Worm (Caenorhabditis elegans) whole organism, L2 larva: ENCODE results near the gene Y54G11A.4.

ENCODE experiments used
- C34F6.9 ChIP-seq: fragments of 150-350 bp; optimal IDR thresholded peaks from 2 replicates; lab custom pipeline; 2014; ENCODE audit warnings: missing biosample characterization, missing genetic modification characterization
- F13H6.1 ChIP-seq: sonication (generic microtip); optimal IDR thresholded peaks from 2 replicates; lab custom pipeline; 2016; ENCODE audit warnings: missing genetic modification characterization, missing compliant biosample characterization
- R02D3.7 ChIP-seq: fragments of 150-350 bp; optimal IDR thresholded peaks from 2 replicates; lab custom pipeline; 2014; ENCODE audit warnings: missing biosample characterization, missing genetic modification characterization
- Y55F3AM.14 ChIP-seq: fragments of 200-800 bp; sonication (Bioruptor generic); optimal IDR thresholded peaks from 2 replicates; lab custom pipeline; 2018; ENCODE audit warnings: mild to moderate bottlenecking, missing genetic modification characterization, missing compliant biosample characterization
- ZK546.5 ChIP-seq: sonication (generic microtip); optimal IDR thresholded peaks from 2 replicates; lab custom pipeline; 2017; ENCODE audit warnings: missing biosample characterization, missing genetic modification characterization
- alr-1 ChIP-seq: fragments of 150-350 bp; optimal IDR thresholded peaks from 2 replicates; lab custom pipeline; 2014; ENCODE audit warnings: missing biosample characterization, missing genetic modification characterization
- aly-2 ChIP-seq: fragments of 150-350 bp; optimal IDR thresholded peaks from 2 replicates; lab custom pipeline; 2014; ENCODE audit warnings: missing biosample characterization, missing genetic modification characterization
- ama-1 ChIP-seq: fragments of 150-350 bp; optimal IDR thresholded peaks from 2 replicates; lab custom pipeline; 2018; ENCODE audit warnings: inconsistent platforms
- blmp-1 ChIP-seq: sonication (generic microtip); optimal IDR thresholded peaks from 2 replicates; lab custom pipeline; 2017; ENCODE audit warnings: missing genetic modification characterization, mild to moderate bottlenecking, missing compliant biosample characterization, antibody characterized with exemption, moderate library complexity; ENCODE audit not compliant: insufficient read depth
- ceh-16 ChIP-seq: fragments of 150-350 bp; optimal IDR thresholded peaks from 2 replicates; lab custom pipeline; 2014; ENCODE audit warnings: missing biosample characterization, missing genetic modification characterization
- ceh-82 ChIP-seq: fragments of 150-350 bp; optimal IDR thresholded peaks from 2 replicates; lab custom pipeline; 2014; ENCODE audit warnings: missing biosample characterization, missing genetic modification characterization
- crh-2 ChIP-seq: sonication (generic microtip); optimal IDR thresholded peaks from 2 replicates; lab custom pipeline; 2017; ENCODE audit warnings: missing biosample characterization, missing genetic modification characterization
- egl-27 ChIP-seq: sonication (generic microtip); optimal IDR thresholded peaks from 3 replicates; lab custom pipeline; 2017; ENCODE audit warnings: missing biosample characterization, missing genetic modification reagents, missing genetic modification characterization
- elt-1 ChIP-seq: fragments of 150-350 bp; optimal IDR thresholded peaks from 2 replicates; lab custom pipeline; 2014; ENCODE audit warnings: missing biosample characterization, missing genetic modification characterization
- elt-3 ChIP-seq: sonication (generic microtip); optimal IDR thresholded peaks from 2 replicates; lab custom pipeline; 2017; ENCODE audit warnings: missing biosample characterization, missing genetic modification characterization
- fos-1 ChIP-seq: fragments of 150-350 bp; optimal IDR thresholded peaks from 2 replicates; lab custom pipeline; 2014; ENCODE audit warnings: missing biosample characterization, missing genetic modification characterization
- gmeb-1 ChIP-seq: fragments of 150-350 bp; optimal IDR thresholded peaks from 2 replicates; lab custom pipeline; 2014; ENCODE audit warnings: missing biosample characterization, missing genetic modification characterization
- lin-13 ChIP-seq: fragments of 150-350 bp; optimal IDR thresholded peaks from 2 replicates; lab custom pipeline; 2014; ENCODE audit warnings: missing biosample characterization, missing genetic modification reagents, missing genetic modification characterization
- lin-39 ChIP-seq: fragments of 150-350 bp; optimal IDR thresholded peaks from 2 replicates; lab custom pipeline; 2014; ENCODE audit warnings: missing biosample characterization, missing genetic modification reagents, missing genetic modification characterization
- lsy-2 ChIP-seq, 2 experiments: fragments of 150-350 bp in 1 of 2; sonication (generic microtip) in 1 of 2; optimal IDR thresholded peaks; 2 replicates each; lab custom pipeline; 2014 to 2017; ENCODE audit warnings: missing biosample characterization in 2 of 2, missing genetic modification characterization in 2 of 2
- mbf-1 ChIP-seq: sonication (generic microtip); optimal IDR thresholded peaks from 2 replicates; lab custom pipeline; 2017; ENCODE audit warnings: missing biosample characterization, missing genetic modification characterization
- mdl-1 ChIP-seq, 2 experiments: fragments of 150-350 bp in 1 of 2; sonication (generic microtip) in 1 of 2; optimal IDR thresholded peaks; 2 replicates each; lab custom pipeline; 2017; ENCODE audit warnings: missing biosample characterization in 2 of 2, missing genetic modification characterization in 2 of 2
- nhr-11 ChIP-seq: fragments of 150-350 bp; optimal IDR thresholded peaks from 2 replicates; lab custom pipeline; 2014; ENCODE audit warnings: missing biosample characterization, missing genetic modification characterization
- nhr-12 ChIP-seq: fragments of 150-350 bp; optimal IDR thresholded peaks from 2 replicates; lab custom pipeline; 2014; ENCODE audit warnings: missing biosample characterization, missing genetic modification characterization
- nhr-129 ChIP-seq: fragments of 150-350 bp; optimal IDR thresholded peaks from 2 replicates; lab custom pipeline; 2014; ENCODE audit warnings: missing biosample characterization, missing genetic modification characterization
- nhr-21 ChIP-seq: fragments of 150-350 bp; optimal IDR thresholded peaks from 2 replicates; lab custom pipeline; 2014; ENCODE audit warnings: missing biosample characterization, missing genetic modification characterization
- nhr-23 ChIP-seq: fragments of 150-350 bp; optimal IDR thresholded peaks from 2 replicates; lab custom pipeline; 2014; ENCODE audit warnings: missing biosample characterization, missing genetic modification reagents, missing genetic modification characterization
- nhr-237 ChIP-seq: fragments of 150-350 bp; optimal IDR thresholded peaks from 2 replicates; lab custom pipeline; 2014; ENCODE audit warnings: missing biosample characterization, missing genetic modification characterization
- nhr-25 ChIP-seq: fragments of 150-350 bp; sonication (generic microtip); optimal IDR thresholded peaks from 3 replicates; lab custom pipeline; 2014; ENCODE audit warnings: missing biosample characterization, missing genetic modification characterization
- nhr-6 ChIP-seq: fragments of 150-350 bp; optimal IDR thresholded peaks from 2 replicates; lab custom pipeline; 2014; ENCODE audit warnings: missing biosample characterization, missing genetic modification characterization
- nhr-77 ChIP-seq: fragments of 150-350 bp; optimal IDR thresholded peaks from 2 replicates; lab custom pipeline; 2014; ENCODE audit warnings: missing biosample characterization, missing genetic modification characterization
- peb-1 ChIP-seq: fragments of 150-350 bp; optimal IDR thresholded peaks from 2 replicates; lab custom pipeline; 2014; ENCODE audit warnings: missing biosample characterization, missing genetic modification characterization
- sem-4 ChIP-seq: fragments of 150-350 bp; optimal IDR thresholded peaks from 2 replicates; lab custom pipeline; 2014; ENCODE audit warnings: missing biosample characterization, missing genetic modification reagents, missing genetic modification characterization
- skn-1 ChIP-seq: sonication (generic microtip); optimal IDR thresholded peaks from 2 replicates; lab custom pipeline; 2017; ENCODE audit warnings: missing biosample characterization, missing genetic modification characterization
- sma-3 ChIP-seq: sonication (generic microtip); optimal IDR thresholded peaks from 2 replicates; lab custom pipeline; 2016; ENCODE audit warnings: missing genetic modification reagents, missing genetic modification characterization, missing compliant biosample characterization
- sma-9 ChIP-seq, 2 experiments: fragments of 150-350 bp in 1 of 2; sonication (generic microtip) in 1 of 2; optimal IDR thresholded peaks; 2 replicates each; lab custom pipeline; 2014 to 2016; ENCODE audit warnings: missing genetic modification characterization in 2 of 2, mild to moderate bottlenecking in 1 of 2, missing biosample characterization in 1 of 2, missing compliant biosample characterization in 1 of 2, missing genetic modification reagents in 1 of 2, moderate library complexity in 1 of 2
- snpc-4 ChIP-seq: fragments of 150-350 bp; optimal IDR thresholded peaks from 2 replicates; lab custom pipeline; 2014; ENCODE audit warnings: missing biosample characterization, missing genetic modification characterization
- unc-39 ChIP-seq: fragments of 150-350 bp; optimal IDR thresholded peaks from 2 replicates; lab custom pipeline; 2014; ENCODE audit warnings: missing biosample characterization, missing genetic modification characterization
- unc-62 ChIP-seq: fragments of 150-350 bp; optimal IDR thresholded peaks from 2 replicates; lab custom pipeline; 2014; ENCODE audit warnings: missing biosample characterization, missing genetic modification reagents, missing genetic modification characterization
- zag-1 ChIP-seq: fragments of 150-350 bp; optimal IDR thresholded peaks from 2 replicates; lab custom pipeline; 2014; ENCODE audit warnings: missing biosample characterization, missing genetic modification characterization
- ztf-1 ChIP-seq: fragments of 200-800 bp; sonication (Bioruptor generic); conservative IDR thresholded peaks from 2 replicates; pipeline ENCODE4 v1.3.6; 2022; ENCODE audit warnings: missing genetic modification characterization, missing compliant biosample characterization
- ztf-11 ChIP-seq: sonication (generic microtip); optimal IDR thresholded peaks from 2 replicates; lab custom pipeline; 2017; ENCODE audit warnings: missing biosample characterization, missing genetic modification characterization
- ztf-4 ChIP-seq: fragments of 150-350 bp; optimal IDR thresholded peaks from 2 replicates; lab custom pipeline; 2014; ENCODE audit warnings: missing biosample characterization, missing genetic modification characterization

Gene Y54G11A.4

ce11 chrII:14292519-14292918, at the start of gene Y54G11A.4:
Y54G11A.4 (plus strand) TSS chrII:14292819.
- peak; percentile 58 for TF ChIP-seq sma-9 (GFP tag; optimal IDR thresholded peaks at IDR 0.05; lab: Kevin White, UChicago)
- no peak for TF ChIP-seq sma-9 (tag; optimal IDR thresholded peaks at IDR 0.05; lab: Kevin White, UChicago)
- TF ChIP-seq C34F6.9 (tag; lab: Kevin White, UChicago) = no peak
- no peak for TF ChIP-seq nhr-25 (tag; lab: Kevin White, UChicago)
- TF ChIP-seq crh-2 (tag; lab: Kevin White, UChicago) = no peak
- no peak for TF ChIP-seq snpc-4

DNA sequence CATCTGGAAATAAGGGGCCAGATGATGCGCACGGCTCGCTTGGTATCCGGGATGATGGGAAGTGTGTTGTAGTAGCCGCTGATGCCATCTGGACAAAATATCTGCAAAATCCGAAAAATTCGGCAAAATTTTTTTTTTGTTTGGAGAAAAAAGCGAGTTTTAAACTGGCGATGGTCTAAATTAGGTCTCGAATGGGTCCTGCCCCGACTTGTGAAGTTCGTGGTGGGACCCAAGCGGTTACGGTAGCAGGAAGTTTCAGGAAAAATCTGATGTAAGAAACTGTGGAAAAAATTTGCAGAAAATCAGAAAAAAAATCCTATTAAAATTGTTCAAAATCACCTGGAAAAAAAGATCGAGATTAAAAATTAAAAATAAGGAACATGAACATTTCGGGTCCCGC, 49.1 kb upstream of the Y54G11A.4 start, which contains the start of gene jmjd-2:
Gene jmjd-2, minus strand, starts transcription at position 101 of the 400 bp plus-strand sequence.
- TF ChIP-seq R02D3.7 (tag; lab: Kevin White, UChicago) (no peak), crh-2 (tag; lab: Kevin White, UChicago) (no peak), skn-1 (tag; lab: Kevin White, UChicago) (no peak), nhr-77 (tag; lab: Kevin White, UChicago) (no peak), ztf-1 (GFP tag; lab: Robert Waterston, UW) (no peak), C34F6.9 (tag; lab: Kevin White, UChicago) (no peak), nhr-23 (tag; lab: Kevin White, UChicago) (no peak), ZK546.5 (tag; lab: Kevin White, UChicago) (no peak), elt-1 (tag; lab: Kevin White, UChicago) (no peak), F13H6.1 (tag; lab: Kevin White, UChicago) (no peak), nhr-12 (tag; lab: Kevin White, UChicago) (no peak), ceh-16 (no peak), mdl-1 (tag; optimal IDR thresholded peaks at IDR 0.05; lab: Kevin White, UChicago) (no peak), gmeb-1 (tag; lab: Kevin White, UChicago) (no peak), lin-39 (no peak), fos-1 (no peak), lin-13 (GFP tag; lab: Kevin White, UChicago) (no peak), zag-1 (tag; lab: Kevin White, UChicago) (no peak), blmp-1 (tag; lab: Kevin White, UChicago) (no peak), peb-1 (tag; lab: Kevin White, UChicago) (no peak)

DNA sequence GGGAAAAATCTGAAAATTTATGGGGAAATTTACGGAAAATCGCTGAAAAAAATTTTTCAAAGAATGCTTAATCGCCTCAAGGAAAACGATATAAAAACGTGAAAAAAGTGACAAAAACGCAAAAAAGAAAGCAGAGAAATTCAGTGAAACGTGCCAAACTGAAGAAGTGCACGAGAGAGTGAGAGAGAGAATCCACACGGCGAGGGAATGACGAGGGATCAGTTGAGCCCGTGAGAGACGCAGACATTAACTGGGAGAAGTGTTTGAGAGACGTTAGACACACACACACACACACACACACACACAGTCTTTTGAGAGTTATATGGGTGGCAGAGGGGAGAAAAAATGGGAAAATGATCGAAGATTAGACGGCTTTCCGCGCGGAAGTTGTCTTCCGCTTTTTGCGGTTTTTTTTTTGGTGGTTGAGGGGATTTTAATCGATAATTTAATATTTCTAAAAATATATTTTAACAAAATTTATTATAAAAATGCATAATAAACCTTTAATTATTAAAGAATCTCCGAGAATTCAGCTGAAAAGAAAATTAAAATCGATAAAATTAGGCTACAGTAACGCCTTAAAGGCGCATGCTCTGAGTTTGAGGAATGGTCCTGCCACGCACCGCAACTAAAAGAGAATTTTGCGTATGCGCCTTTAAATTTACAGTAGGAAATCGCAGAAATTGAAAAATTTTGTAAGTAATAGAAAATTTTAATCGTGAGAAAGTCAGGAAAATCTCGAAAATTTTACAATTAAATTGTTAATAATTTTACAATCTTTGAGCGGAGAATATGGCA, 48.0 kb upstream of the Y54G11A.4 start:
- TF ChIP-seq crh-2 (tag; lab: Kevin White, UChicago) (peak; percentile 77), ztf-4 (no peak), F13H6.1 (tag; lab: Kevin White, UChicago) (peak; percentile 57), zag-1 (tag; lab: Kevin White, UChicago) (peak; percentile 53), ceh-82 (tag; lab: Kevin White, UChicago) (no peak), mdl-1 (tag; optimal IDR thresholded peaks at IDR 0.05; lab: Kevin White, UChicago) (peak; percentile 47), nhr-11 (tag; lab: Kevin White, UChicago) (no peak), skn-1 (tag; lab: Kevin White, UChicago) (no peak), aly-2 (tag; lab: Kevin White, UChicago) (no peak), unc-62 (GFP tag; lab: Kevin White, UChicago) (no peak), nhr-12 (tag; lab: Kevin White, UChicago) (no peak), snpc-4 (peak; percentile 22), blmp-1 (tag; lab: Kevin White, UChicago) (peak; percentile 64), nhr-25 (tag; lab: Kevin White, UChicago) (peak; percentile 19), sem-4 (tag; lab: Kevin White, UChicago) (peak; percentile 12), ceh-16 (no peak), nhr-237 (tag; lab: Kevin White, UChicago) (no peak), mbf-1 (tag; lab: Kevin White, UChicago) (no peak), ztf-11 (tag; lab: Kevin White, UChicago) (no peak), lsy-2 (tag; optimal IDR thresholded peaks at IDR 0.05; lab: Kevin White, UChicago) (peak in 1 of 2 experiments; percentile 78), ZK546.5 (tag; lab: Kevin White, UChicago) (no peak), C34F6.9 (tag; lab: Kevin White, UChicago) (peak; percentile 88), nhr-23 (tag; lab: Kevin White, UChicago) (no peak), nhr-6 (no peak), elt-1 (tag; lab: Kevin White, UChicago) (no peak), fos-1 (peak; percentile 61), egl-27 (tag; lab: Kevin White, UChicago) (no peak), unc-39 (no peak), nhr-129 (tag; lab: Kevin White, UChicago) (peak; percentile 78), gmeb-1 (tag; lab: Kevin White, UChicago) (peak; percentile 31), Y55F3AM.14 (GFP tag; lab: Kevin White, UChicago) (no peak), nhr-21 (tag; lab: Kevin White, UChicago) (peak; percentile 13), sma-3 (GFP tag; lab: Kevin White, UChicago) (no peak), nhr-77 (tag; lab: Kevin White, UChicago) (no peak), elt-3 (tag; lab: Kevin White, UChicago) (no peak), alr-1 (tag; lab: Kevin White, UChicago) (no peak), ama-1 (lab: Kevin White, UChicago) (peak; percentile 69), lin-39 (no peak), sma-9 (GFP tag; optimal IDR thresholded peaks at IDR 0.05; lab: Kevin White, UChicago) (peak; percentile 33), sma-9 (tag; optimal IDR thresholded peaks at IDR 0.05; lab: Kevin White, UChicago) (no peak), ztf-1 (GFP tag; lab: Robert Waterston, UW) (no peak), R02D3.7 (tag; lab: Kevin White, UChicago) (no peak), lin-13 (GFP tag; lab: Kevin White, UChicago) (peak; percentile 56)
